Fruit fly (Drosophila melanogaster): Measurements from ENCODE around the gene hop.

The hop gene

DNA sequence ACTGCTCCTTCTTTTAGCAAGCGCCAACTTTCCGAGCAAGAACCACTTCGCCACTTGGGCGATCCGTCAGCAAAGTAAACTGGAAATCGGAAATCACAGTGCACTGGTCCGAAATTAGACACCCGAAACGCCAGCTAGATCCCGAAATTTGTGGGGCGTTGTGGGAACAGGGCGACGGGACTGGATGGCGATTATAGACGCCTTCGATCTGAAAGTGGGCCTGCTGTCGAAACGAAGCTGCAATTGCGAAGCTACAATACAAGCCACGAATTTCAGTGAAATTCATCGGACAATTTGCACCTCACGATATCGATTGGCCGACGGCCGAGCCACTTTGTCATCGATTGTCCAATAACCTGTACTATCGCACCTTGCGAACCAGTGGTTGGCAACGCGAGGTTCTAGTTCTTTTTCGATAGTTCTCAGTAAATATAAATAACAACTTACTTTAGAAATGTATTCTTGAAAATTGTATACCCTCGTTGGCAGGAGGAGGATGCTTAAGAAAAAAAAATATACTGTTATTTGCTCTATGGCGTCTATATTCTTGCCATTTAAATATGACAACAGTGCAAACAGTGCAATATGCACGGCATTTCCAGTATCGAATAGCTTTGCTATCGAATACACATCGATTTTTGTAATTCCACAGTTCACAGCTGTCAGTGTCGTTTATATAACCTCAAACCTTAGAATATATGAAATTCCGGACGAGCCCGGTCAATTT lies at the start of gene hop, which contains the start of gene Tim8:
hop (minus strand) TSS at position 316 of the 727 bp plus-strand sequence.
Tim8 (plus strand) TSS at position 663 of the 727 bp plus-strand sequence.
- TF ChIP-seq Myc (optimal IDR thresholded peaks at IDR 0.05) (no peak), h (optimal IDR thresholded peaks at IDR 0.05) (no peak), psq (optimal IDR thresholded peaks at IDR 0.05) (peak; percentile 90), ttk (optimal IDR thresholded peaks at IDR 0.05) (no peak), Sin3A (optimal IDR thresholded peaks at IDR 0.05) (no peak), insv (optimal IDR thresholded peaks at IDR 0.05) (no peak)

DNA sequence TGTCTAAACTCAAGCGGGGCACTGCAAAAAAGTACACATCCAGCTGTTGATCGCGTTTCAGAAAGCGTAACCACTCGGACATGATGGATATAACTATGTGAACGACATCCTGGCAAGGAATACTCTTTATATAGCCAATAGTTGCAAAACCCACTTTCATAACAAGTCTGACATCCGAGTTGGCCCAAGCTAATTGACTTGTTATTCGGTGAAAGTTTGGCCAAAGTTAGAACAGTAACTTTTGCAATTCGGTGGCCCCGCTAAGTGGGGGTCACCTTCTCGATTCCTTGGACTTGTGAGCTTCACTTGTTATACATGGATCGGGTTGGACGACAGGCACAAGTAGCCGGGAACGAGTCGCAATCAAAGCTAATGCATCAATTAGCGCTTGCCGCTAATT lies 49.4 kb upstream of the hop start, which contains the start of the genes Gr10a and Or10a:
Gr10a (minus strand) TSS at position 101 of the 400 bp plus-strand sequence.
Or10a (minus strand) TSS at position 101 of the 400 bp plus-strand sequence.
- TF ChIP-seq h (optimal IDR thresholded peaks at IDR 0.05) (no peak), psq (optimal IDR thresholded peaks at IDR 0.05) (no peak), Myc (optimal IDR thresholded peaks at IDR 0.05) (no peak), ttk (optimal IDR thresholded peaks at IDR 0.05) (no peak), insv (optimal IDR thresholded peaks at IDR 0.05) (no peak), Sin3A (optimal IDR thresholded peaks at IDR 0.05) (no peak)

DNA sequence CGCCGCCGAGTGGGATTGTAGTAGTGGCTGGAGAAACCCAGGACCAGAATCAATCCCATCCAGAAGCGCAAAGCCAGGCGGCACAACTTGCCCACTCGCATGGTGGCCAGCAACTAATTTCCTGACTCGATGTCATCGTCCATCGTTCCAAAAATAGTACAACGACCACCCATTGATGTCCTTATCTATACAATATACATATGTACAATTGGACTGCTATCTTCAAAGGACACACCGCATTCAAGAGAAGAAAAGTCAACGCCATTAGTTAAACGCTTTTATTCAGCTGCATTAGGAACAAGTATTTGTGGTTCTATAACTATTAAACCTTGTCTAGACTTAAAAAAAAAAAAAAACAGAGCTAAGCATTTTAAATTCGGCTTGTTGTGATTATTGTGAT lies 45.2 kb upstream of the hop start, which contains the start of gene Gr10b:
Gr10b (minus strand) TSS at position 101 of the 400 bp plus-strand sequence.
- TF ChIP-seq Sin3A (optimal IDR thresholded peaks at IDR 0.05) = no peak
- no peak for TF ChIP-seq Myc (optimal IDR thresholded peaks at IDR 0.05)
- TF ChIP-seq ttk (optimal IDR thresholded peaks at IDR 0.05) = no peak
- TF ChIP-seq psq (optimal IDR thresholded peaks at IDR 0.05) = no peak
- TF ChIP-seq h (optimal IDR thresholded peaks at IDR 0.05) = no peak
- TF ChIP-seq insv (optimal IDR thresholded peaks at IDR 0.05) = no peak

DNA sequence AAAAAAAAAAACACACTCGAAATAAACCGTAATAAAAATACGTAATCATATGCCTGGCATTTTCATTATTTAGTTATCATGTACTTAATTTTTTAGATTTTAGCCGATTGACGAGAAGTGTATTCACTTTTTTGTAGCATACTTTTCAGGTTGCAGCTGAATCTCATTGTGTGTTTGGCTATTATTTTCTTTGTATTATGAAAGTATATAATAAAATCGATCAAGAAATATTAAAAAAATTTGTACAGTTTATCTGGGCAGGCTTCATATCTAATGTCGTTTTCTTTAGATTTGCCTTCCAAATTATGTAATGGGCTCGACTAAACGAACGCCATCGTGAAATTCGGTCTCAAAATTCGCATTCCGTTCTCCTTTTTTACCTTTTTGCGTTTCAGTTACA lies 41.7 kb upstream of the hop start, which contains the start of gene CG15196:
CG15196 (plus strand) TSS at position 301 of the 400 bp plus-strand sequence.
- no peak for TF ChIP-seq insv (optimal IDR thresholded peaks at IDR 0.05)
- no peak for TF ChIP-seq h (optimal IDR thresholded peaks at IDR 0.05)
- no peak for TF ChIP-seq Myc (optimal IDR thresholded peaks at IDR 0.05)
- TF ChIP-seq ttk (optimal IDR thresholded peaks at IDR 0.05) = no peak
- no peak for TF ChIP-seq psq (optimal IDR thresholded peaks at IDR 0.05)
- no peak for TF ChIP-seq Sin3A (optimal IDR thresholded peaks at IDR 0.05)

DNA sequence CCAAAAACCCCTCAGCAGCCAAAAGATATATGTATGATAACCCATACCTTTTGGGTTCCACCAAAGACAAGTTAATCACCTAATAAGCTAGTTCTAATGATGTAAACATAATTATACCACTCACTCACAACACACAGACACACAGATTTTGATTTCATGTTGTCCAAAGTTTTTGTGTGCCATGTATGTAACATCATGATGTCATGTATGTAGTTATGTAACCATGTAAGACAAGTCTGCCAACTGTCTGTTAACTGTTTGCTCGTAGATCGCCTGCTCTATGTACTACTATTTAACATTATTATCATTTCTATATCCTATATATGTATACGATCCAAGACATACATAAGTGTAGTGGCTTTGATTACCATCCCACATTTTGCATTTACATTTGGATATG lies 36.3 kb upstream of the hop start:
- TF ChIP-seq h (optimal IDR thresholded peaks at IDR 0.05) (no peak), ttk (optimal IDR thresholded peaks at IDR 0.05) (no peak), Myc (optimal IDR thresholded peaks at IDR 0.05) (no peak), insv (optimal IDR thresholded peaks at IDR 0.05) (no peak), psq (optimal IDR thresholded peaks at IDR 0.05) (no peak), Sin3A (optimal IDR thresholded peaks at IDR 0.05) (no peak)

- TF ChIP-seq insv (optimal IDR thresholded peaks at IDR 0.05) (no peak), h (optimal IDR thresholded peaks at IDR 0.05) (no peak), Myc (optimal IDR thresholded peaks at IDR 0.05) (no peak), ttk (optimal IDR thresholded peaks at IDR 0.05) (no peak), psq (optimal IDR thresholded peaks at IDR 0.05) (no peak), Sin3A (optimal IDR thresholded peaks at IDR 0.05) (no peak)
These were observed 25.2 kb upstream of the hop start for dm6 chrX:11393003-11393620.

DNA sequence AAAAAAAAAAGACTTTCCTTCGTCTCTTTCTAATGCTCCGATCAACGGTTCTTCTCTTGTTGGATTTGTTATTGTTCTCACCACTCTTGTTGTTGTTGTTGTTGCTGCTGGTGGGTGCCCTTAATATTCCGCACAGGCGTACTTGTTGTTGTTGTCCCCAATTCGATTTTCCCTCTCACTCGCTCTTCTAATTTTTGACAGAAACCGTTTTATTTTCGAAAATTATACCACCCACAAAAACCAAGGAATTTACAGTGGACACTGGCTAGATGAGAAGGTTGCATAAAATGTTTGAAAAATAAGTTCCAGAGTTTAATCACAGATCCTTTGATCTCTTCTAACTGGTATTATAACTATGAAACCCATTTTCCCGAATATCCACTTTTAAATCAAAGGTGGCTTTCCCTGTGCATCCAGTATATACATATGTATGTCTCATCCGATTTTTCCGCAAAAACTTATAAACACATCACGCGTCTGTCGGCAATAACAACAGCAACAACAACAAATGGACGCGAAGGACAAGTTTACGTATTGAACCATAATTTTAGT lies 23.5 kb upstream of the hop start:
- TF ChIP-seq psq (optimal IDR thresholded peaks at IDR 0.05) (no peak), Myc (optimal IDR thresholded peaks at IDR 0.05) (no peak), insv (optimal IDR thresholded peaks at IDR 0.05) (no peak), Sin3A (optimal IDR thresholded peaks at IDR 0.05) (no peak), h (optimal IDR thresholded peaks at IDR 0.05) (no peak), ttk (optimal IDR thresholded peaks at IDR 0.05) (no peak)

DNA sequence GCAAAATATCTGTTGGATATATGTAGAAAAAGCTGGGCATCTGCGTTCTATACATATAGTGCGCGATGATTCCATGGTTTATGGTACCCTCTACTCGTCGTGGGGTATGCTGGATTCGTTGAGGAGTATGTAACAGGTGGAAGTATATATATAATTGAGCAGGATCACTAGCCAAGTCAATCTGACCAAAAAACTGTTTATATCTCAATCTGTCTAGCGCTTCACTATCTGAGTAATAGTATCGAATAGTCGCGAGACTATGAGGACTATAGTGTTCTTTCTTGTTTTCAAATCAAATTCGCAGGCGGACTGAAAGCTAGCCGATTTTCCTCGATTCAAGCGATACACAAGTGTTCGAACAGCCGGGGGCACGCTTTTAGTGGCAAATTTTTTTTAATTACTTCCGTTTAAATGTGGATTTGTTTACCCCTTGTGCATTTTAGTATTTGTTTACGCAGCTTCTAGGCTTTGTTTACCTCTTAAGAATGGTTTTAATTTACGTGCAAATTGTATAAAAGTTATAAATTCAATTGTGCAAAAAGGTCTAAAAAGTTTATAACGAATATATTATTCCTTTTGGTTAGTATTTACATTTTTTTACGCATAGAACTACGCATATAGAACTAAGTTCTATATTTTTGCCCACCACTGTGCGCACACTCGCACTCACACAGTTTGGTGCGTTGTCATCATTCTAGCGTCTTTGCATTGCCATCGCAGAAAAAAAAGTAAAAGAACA lies 22.9 kb upstream of the hop start:
- no peak for TF ChIP-seq Sin3A (optimal IDR thresholded peaks at IDR 0.05)
- TF ChIP-seq psq (optimal IDR thresholded peaks at IDR 0.05) = no peak
- TF ChIP-seq h (optimal IDR thresholded peaks at IDR 0.05) = no peak
- TF ChIP-seq ttk (optimal IDR thresholded peaks at IDR 0.05) = no peak
- no peak for TF ChIP-seq Myc (optimal IDR thresholded peaks at IDR 0.05)
- TF ChIP-seq insv (optimal IDR thresholded peaks at IDR 0.05) = no peak

DNA sequence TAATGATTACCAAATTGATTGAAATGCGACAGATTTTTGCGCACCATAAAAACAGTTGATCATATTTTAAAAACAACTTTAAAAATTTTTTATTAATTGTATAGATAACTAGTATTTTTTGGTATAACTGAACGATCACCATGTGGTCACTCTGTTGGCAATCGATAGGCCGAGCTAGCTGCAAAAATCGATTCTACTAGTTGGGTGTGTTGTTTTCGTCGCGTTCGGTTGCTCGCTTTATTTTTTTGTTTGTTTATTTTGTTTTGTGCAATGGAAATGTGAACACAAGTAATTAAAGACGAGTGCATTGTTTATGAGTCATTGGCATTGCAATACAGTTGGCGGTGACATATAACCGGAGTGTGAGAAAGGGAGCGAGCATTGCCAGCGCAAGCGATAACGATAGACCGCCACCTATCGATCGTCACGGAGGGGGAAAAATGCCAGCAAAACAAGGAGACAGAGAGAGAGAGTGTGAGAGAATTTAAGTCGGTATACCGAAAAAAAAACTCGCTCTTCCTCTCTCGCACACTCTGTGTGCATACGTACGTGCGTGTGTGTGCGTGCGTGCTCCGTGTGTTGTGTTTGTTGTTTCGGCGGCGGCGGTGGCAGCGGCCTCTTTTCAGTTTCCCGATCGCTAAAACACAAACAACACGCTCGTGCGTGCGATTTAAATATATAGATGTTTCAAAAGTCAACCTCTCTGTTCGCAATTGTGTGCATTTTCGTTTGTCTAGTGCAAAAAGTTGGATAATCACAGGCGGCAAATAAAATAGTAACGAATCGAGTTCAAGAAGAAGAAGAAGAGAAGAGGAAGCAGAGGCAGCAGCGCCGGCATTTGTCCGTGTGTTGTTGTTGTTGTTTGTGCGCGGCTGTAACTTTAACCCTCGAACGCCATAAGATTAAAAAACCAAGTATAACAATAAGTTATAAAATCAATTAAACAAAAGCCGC lies 21.9 kb upstream of the hop start:
- no peak for TF ChIP-seq insv (optimal IDR thresholded peaks at IDR 0.05)
- no peak for TF ChIP-seq ttk (optimal IDR thresholded peaks at IDR 0.05)
- no peak for TF ChIP-seq h (optimal IDR thresholded peaks at IDR 0.05)
- no peak for TF ChIP-seq Myc (optimal IDR thresholded peaks at IDR 0.05)
- no peak for TF ChIP-seq Sin3A (optimal IDR thresholded peaks at IDR 0.05)
- TF ChIP-seq psq (optimal IDR thresholded peaks at IDR 0.05) = no peak

- TF ChIP-seq Myc (optimal IDR thresholded peaks at IDR 0.05) (no peak), ttk (optimal IDR thresholded peaks at IDR 0.05) (no peak), Sin3A (optimal IDR thresholded peaks at IDR 0.05) (no peak), insv (optimal IDR thresholded peaks at IDR 0.05) (no peak), psq (optimal IDR thresholded peaks at IDR 0.05) (no peak), h (optimal IDR thresholded peaks at IDR 0.05) (no peak)
These were observed 17.6 kb upstream of the hop start for dm6 chrX:11385498-11385897.
